Fruit fly (Drosophila melanogaster) ovary, adult (tissue): ENCODE results near the gene CG8620.

Experiments
- CG17801 ChIP-seq: fragments of 200-800 bp; optimal IDR thresholded peaks from 2 replicates; lab custom pipeline; 2019; ENCODE audit warnings: missing biosample characterization, mild to moderate bottlenecking, missing genetic modification characterization, moderate library complexity; ENCODE audit not compliant: partially characterized antibody

CG8620 gene

DNA sequence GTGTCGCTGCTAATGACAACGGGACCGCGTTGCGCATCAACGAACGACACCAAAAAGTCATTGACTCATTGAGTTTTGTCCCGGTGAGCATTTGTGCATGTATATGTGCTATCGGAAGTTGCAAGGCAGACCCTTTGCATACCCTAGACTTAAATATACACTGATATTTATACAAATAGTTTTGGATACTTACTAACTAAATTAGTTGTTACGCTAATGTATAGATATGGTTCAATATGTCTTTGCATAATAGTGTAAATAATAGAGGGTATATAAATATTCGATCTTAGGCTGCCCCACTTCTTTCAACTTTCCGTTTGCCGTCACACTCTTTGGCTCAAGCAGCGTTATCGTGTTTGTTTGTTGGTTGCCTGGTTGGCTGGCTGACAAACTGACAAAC, 33.3 kb downstream of the CG8620 start:
- no peak for TF ChIP-seq CG17801 (GFP tag; lab: Kevin White, UChicago)
